Worm (Caenorhabditis elegans) whole organism, L1 larva: ENCODE data around the gene T06D4.6.

Experiments used
- C16A3.4 ChIP-seq: fragments of 150-350 bp; optimal IDR thresholded peaks from 2 replicates; lab custom pipeline; 2014; ENCODE audit warnings: missing biosample characterization, missing genetic modification characterization
- F16B12.6 ChIP-seq: fragments of 150-350 bp; optimal IDR thresholded peaks from 2 replicates; lab custom pipeline; 2014; ENCODE audit warnings: missing biosample characterization, missing genetic modification characterization
- alr-1 ChIP-seq: fragments of 200-800 bp; sonication (Bioruptor generic); optimal IDR thresholded peaks from 2 replicates; lab custom pipeline; 2018; ENCODE audit warnings: borderline replicate concordance, mild to moderate bottlenecking, missing genetic modification characterization, missing compliant biosample characterization
- ama-1 ChIP-seq: fragments of 150-350 bp; optimal IDR thresholded peaks from 2 replicates; lab custom pipeline; 2014
- ceh-63 ChIP-seq: fragments of 200-800 bp; sonication (Bioruptor generic); optimal IDR thresholded peaks from 2 replicates; lab custom pipeline; 2018; ENCODE audit warnings: mild to moderate bottlenecking, missing genetic modification characterization, missing compliant biosample characterization
- ceh-8 ChIP-seq: fragments of 200-800 bp; sonication (Bioruptor generic); optimal IDR thresholded peaks from 2 replicates; lab custom pipeline; 2018; ENCODE audit warnings: mild to moderate bottlenecking, missing genetic modification characterization, moderate library complexity, missing compliant biosample characterization
- ceh-82 ChIP-seq, 3 experiments: fragments of 150-350 bp in 1 of 3; sonication (generic microtip) in 2 of 3; optimal IDR thresholded peaks; 2 replicates each; lab custom pipeline; 2014 to 2017; ENCODE audit warnings: missing biosample characterization in 3 of 3, missing genetic modification characterization in 3 of 3
- ceh-90 ChIP-seq: sonication (generic microtip); optimal IDR thresholded peaks from 2 replicates; lab custom pipeline; 2016; ENCODE audit warnings: missing genetic modification characterization, missing compliant biosample characterization
- ces-1 ChIP-seq: fragments of 150-350 bp; optimal IDR thresholded peaks from 2 replicates; lab custom pipeline; 2014; ENCODE audit warnings: missing biosample characterization, missing genetic modification reagents, missing genetic modification characterization
- dpl-1 ChIP-seq, 3 experiments: fragments of 150-350 bp in 2 of 3; sonication (generic microtip) in 1 of 3; optimal IDR thresholded peaks; 2 replicates each; lab custom pipeline; 2014 to 2017; ENCODE audit warnings: missing biosample characterization in 3 of 3, missing genetic modification characterization in 3 of 3, missing genetic modification reagents in 3 of 3
- dsc-1 ChIP-seq: sonication (generic microtip); optimal IDR thresholded peaks from 2 replicates; lab custom pipeline; 2016; ENCODE audit warnings: mild to moderate bottlenecking, missing genetic modification characterization, missing compliant biosample characterization
- efl-1 ChIP-seq, 4 experiments: fragments of 150-350 bp; optimal IDR thresholded peaks in 3 of 4; peaks in 1 of 4; 1 replicate in 1 of 4; 2 replicates in 3 of 4; lab custom pipeline; 2014; ENCODE audit warnings: missing biosample characterization in 2 of 4, missing genetic modification characterization in 2 of 4, missing genetic modification reagents in 2 of 4
- efl-3 ChIP-seq: fragments of 200-800 bp; sonication (Bioruptor generic); optimal IDR thresholded peaks from 2 replicates; lab custom pipeline; 2018; ENCODE audit warnings: mild to moderate bottlenecking, missing genetic modification characterization, missing compliant biosample characterization
- elt-2 ChIP-seq: sonication (generic microtip); optimal IDR thresholded peaks from 2 replicates; lab custom pipeline; 2016; ENCODE audit warnings: missing genetic modification characterization, mild to moderate bottlenecking, inconsistent platforms, missing compliant biosample characterization, missing genetic modification reagents
- fkh-10 ChIP-seq: sonication (generic microtip); optimal IDR thresholded peaks from 2 replicates; lab custom pipeline; 2017; ENCODE audit warnings: missing biosample characterization, missing genetic modification reagents, missing genetic modification characterization
- fkh-4 ChIP-seq: sonication (generic microtip); optimal IDR thresholded peaks from 2 replicates; lab custom pipeline; 2016; ENCODE audit warnings: missing compliant biosample characterization, missing genetic modification characterization, borderline replicate concordance
- fkh-8 ChIP-seq: sonication (generic microtip); optimal IDR thresholded peaks from 2 replicates; lab custom pipeline; 2016; ENCODE audit warnings: mild to moderate bottlenecking, missing genetic modification characterization, missing compliant biosample characterization
- fos-1 ChIP-seq: fragments of 150-350 bp; optimal IDR thresholded peaks from 2 replicates; lab custom pipeline; 2014; ENCODE audit warnings: missing biosample characterization, missing genetic modification characterization
- grh-1 ChIP-seq: fragments of 200-800 bp; sonication (Bioruptor generic); IDR thresholded peaks from 2 replicates; pipeline ENCODE4 v1.3.6; 2022; ENCODE audit warnings: missing genetic modification reagents, missing genetic modification characterization, missing compliant biosample characterization
- hlh-4 ChIP-seq: sonication (generic microtip); optimal IDR thresholded peaks from 2 replicates; lab custom pipeline; 2016; ENCODE audit warnings: mild to moderate bottlenecking, missing genetic modification characterization, missing compliant biosample characterization
- irx-1 ChIP-seq: sonication (generic microtip); optimal IDR thresholded peaks from 2 replicates; lab custom pipeline; 2016; ENCODE audit warnings: missing genetic modification characterization, missing compliant biosample characterization
- isw-1 ChIP-seq: fragments of 200-800 bp; sonication (Bioruptor generic); IDR thresholded peaks from 2 replicates; pipeline ENCODE4 v1.3.6; 2022; ENCODE audit warnings: missing genetic modification characterization, missing compliant biosample characterization
- jun-1 ChIP-seq: fragments of 150-350 bp; optimal IDR thresholded peaks from 2 replicates; lab custom pipeline; 2014; ENCODE audit warnings: missing biosample characterization, missing genetic modification reagents, missing genetic modification characterization
- lin-13 ChIP-seq: fragments of 150-350 bp; optimal IDR thresholded peaks from 2 replicates; lab custom pipeline; 2014; ENCODE audit warnings: missing biosample characterization, missing genetic modification reagents, missing genetic modification characterization
- lin-14 ChIP-seq: fragments of 200-800 bp; sonication (Bioruptor generic); optimal IDR thresholded peaks from 2 replicates; lab custom pipeline; 2018; ENCODE audit warnings: mild to moderate bottlenecking, missing genetic modification characterization, moderate library complexity, missing compliant biosample characterization
- lin-35 ChIP-seq, 2 experiments: fragments of 150-350 bp; optimal IDR thresholded peaks; 2 replicates each; lab custom pipeline; 2014; ENCODE audit warnings: missing biosample characterization in 2 of 2, missing genetic modification characterization in 2 of 2, missing genetic modification reagents in 2 of 2
- lir-3 ChIP-seq: sonication (generic microtip); optimal IDR thresholded peaks from 2 replicates; lab custom pipeline; 2016; ENCODE audit warnings: mild to moderate bottlenecking, missing genetic modification characterization, moderate library complexity, missing compliant biosample characterization; ENCODE audit not compliant: poor library complexity
- lsy-2 ChIP-seq, 2 experiments: fragments of 150-350 bp; optimal IDR thresholded peaks; 2 replicates each; lab custom pipeline; 2014; ENCODE audit warnings: missing biosample characterization in 2 of 2, missing genetic modification characterization in 2 of 2
- mab-9 ChIP-seq: fragments of 200-800 bp; sonication (Bioruptor generic); IDR thresholded peaks from 2 replicates; pipeline ENCODE4 v1.3.6; 2022; ENCODE audit warnings: missing genetic modification reagents, missing genetic modification characterization, missing compliant biosample characterization
- mep-1 ChIP-seq: fragments of 150-350 bp; optimal IDR thresholded peaks from 2 replicates; lab custom pipeline; 2014; ENCODE audit warnings: missing biosample characterization, missing genetic modification characterization
- nhr-19 ChIP-seq: fragments of 200-800 bp; sonication (Bioruptor generic); conservative IDR thresholded peaks from 2 replicates; pipeline ENCODE4 v1.3.6; 2022; ENCODE audit warnings: missing genetic modification characterization, missing compliant biosample characterization
- nhr-237 ChIP-seq: fragments of 150-350 bp; optimal IDR thresholded peaks from 2 replicates; lab custom pipeline; 2014; ENCODE audit warnings: missing biosample characterization, missing genetic modification characterization
- nhr-28 ChIP-seq: fragments of 150-350 bp; optimal IDR thresholded peaks from 2 replicates; lab custom pipeline; 2014; ENCODE audit warnings: missing biosample characterization, missing genetic modification characterization
- nhr-47 ChIP-seq: sonication (generic microtip); optimal IDR thresholded peaks from 2 replicates; lab custom pipeline; 2016; ENCODE audit warnings: mild to moderate bottlenecking, missing genetic modification characterization, moderate library complexity, missing compliant biosample characterization
- nhr-71 ChIP-seq: sonication (generic microtip); optimal IDR thresholded peaks from 2 replicates; lab custom pipeline; 2016; ENCODE audit warnings: mild to moderate bottlenecking, missing genetic modification characterization, moderate library complexity, missing compliant biosample characterization
- nhr-85 ChIP-seq: sonication (generic microtip); peaks from one replicate; lab custom pipeline; 2016; ENCODE audit warnings: missing genetic modification characterization, inconsistent platforms, missing compliant biosample characterization
- nhr-90 ChIP-seq: sonication (generic microtip); optimal IDR thresholded peaks from 2 replicates; lab custom pipeline; 2016; ENCODE audit warnings: mild to moderate bottlenecking, missing genetic modification characterization, missing compliant biosample characterization; ENCODE audit not compliant: poor library complexity
- skn-1 ChIP-seq: fragments of 150-350 bp; optimal IDR thresholded peaks from 2 replicates; lab custom pipeline; 2014; ENCODE audit warnings: missing biosample characterization, missing genetic modification characterization
- swsn-7 ChIP-seq: sonication (generic microtip); optimal IDR thresholded peaks from 2 replicates; lab custom pipeline; 2016; ENCODE audit warnings: missing genetic modification characterization, missing compliant biosample characterization
- tbx-2 ChIP-seq: sonication (generic microtip); optimal IDR thresholded peaks from 2 replicates; lab custom pipeline; 2016; ENCODE audit warnings: missing genetic modification characterization, missing compliant biosample characterization
- unc-62 ChIP-seq: fragments of 150-350 bp; optimal IDR thresholded peaks from 2 replicates; lab custom pipeline; 2014; ENCODE audit warnings: missing biosample characterization, missing genetic modification reagents, missing genetic modification characterization
- unc-86 ChIP-seq: sonication (generic microtip); optimal IDR thresholded peaks from 2 replicates; lab custom pipeline; 2016; ENCODE audit warnings: missing genetic modification characterization, missing compliant biosample characterization
- unc-98 ChIP-seq: fragments of 200-800 bp; sonication (Bioruptor generic); IDR thresholded peaks from 2 replicates; pipeline ENCODE4 v1.3.6; 2022; ENCODE audit warnings: missing genetic modification characterization, missing compliant biosample characterization
- xbp-1 ChIP-seq: sonication (generic microtip); optimal IDR thresholded peaks from 2 replicates; lab custom pipeline; 2016; ENCODE audit warnings: missing genetic modification characterization, missing compliant biosample characterization
- zip-4 ChIP-seq: fragments of 200-800 bp; sonication (Bioruptor generic); optimal IDR thresholded peaks from 2 replicates; lab custom pipeline; 2018; ENCODE audit warnings: mild to moderate bottlenecking, missing genetic modification characterization, moderate library complexity, missing compliant biosample characterization

Gene T06D4.6

DNA sequence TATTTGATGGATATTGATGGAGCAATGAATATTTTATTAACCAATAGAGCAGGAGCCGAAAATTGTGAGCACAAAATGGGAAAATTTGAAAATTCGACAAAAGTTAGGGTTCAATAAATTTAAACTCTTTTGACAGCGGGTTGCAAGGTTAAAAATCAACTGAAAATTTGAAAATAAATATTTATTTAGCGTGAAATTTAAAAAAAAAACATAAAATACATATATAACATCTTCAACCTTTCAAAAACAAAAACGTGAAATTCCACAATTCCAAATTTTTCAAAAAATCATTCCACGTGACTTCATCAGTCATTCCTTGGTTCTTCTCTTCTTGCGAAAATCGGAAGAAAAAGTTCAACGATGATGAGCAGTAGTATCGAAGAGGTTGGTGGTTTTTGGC is 42.0 kb upstream of the T06D4.6 start, which contains the start of gene C16C8.18:
Gene C16C8.18 (plus strand): TSS at position 301 of the 400 bp plus-strand sequence.
- TF ChIP-seq fkh-4 (tag; lab: Kevin White, UChicago) (no peak), mep-1 (no peak), xbp-1 (no peak), unc-98 (GFP tag; lab: Robert Waterston, UW) (no peak), isw-1 (GFP tag; lab: Robert Waterston, UW) (no peak), efl-1 (optimal IDR thresholded peaks at IDR 0.05; lab: Kevin White, UChicago) (no peak), efl-1 (GFP tag; optimal IDR thresholded peaks at IDR 0.05 in 1 of 2; lab: Kevin White, UChicago) (no peak), fkh-10 (GFP tag; lab: Kevin White, UChicago) (no peak), ceh-82 (tag; optimal IDR thresholded peaks at IDR 0.05; lab: Kevin White, UChicago) (no peak), irx-1 (tag; lab: Kevin White, UChicago) (no peak), tbx-2 (tag; lab: Kevin White, UChicago) (no peak), dsc-1 (no peak), lin-13 (GFP tag; lab: Kevin White, UChicago) (no peak), alr-1 (tag; lab: Kevin White, UChicago) (no peak), F16B12.6 (no peak), hlh-4 (tag; lab: Kevin White, UChicago) (no peak), nhr-28 (tag; lab: Kevin White, UChicago) (no peak), fos-1 (tag; lab: Kevin White, UChicago) (no peak), ceh-63 (no peak), nhr-90 (tag; lab: Kevin White, UChicago) (no peak), mab-9 (GFP tag; lab: Robert Waterston, UW) (no peak)

DNA sequence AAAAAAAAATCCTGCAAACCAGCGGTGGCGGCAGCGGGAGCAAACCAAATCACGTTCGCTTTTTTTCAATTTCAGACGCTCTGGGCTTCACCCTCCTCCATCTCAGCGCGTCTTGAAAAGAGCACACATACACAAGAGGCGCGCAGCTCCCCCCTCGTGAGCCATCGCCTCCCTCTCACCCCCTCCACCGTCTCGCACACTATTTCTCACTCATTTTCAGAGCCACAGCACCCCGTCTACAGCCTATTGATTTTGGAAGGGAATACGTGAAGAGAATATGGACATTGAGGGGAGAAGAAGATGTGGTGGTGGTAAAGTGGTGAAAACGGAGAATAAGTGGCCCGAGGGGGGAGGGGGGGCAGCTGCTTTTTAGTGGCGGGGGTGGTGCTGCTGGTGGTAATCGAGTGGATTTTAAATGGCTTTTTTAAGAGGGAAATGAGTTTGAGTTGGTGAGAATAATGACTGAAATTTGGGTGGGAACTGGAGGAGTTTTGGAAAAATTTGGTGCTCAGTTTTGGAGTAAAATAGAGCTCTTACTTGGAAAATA is 40.8 kb upstream of the T06D4.6 start:
- TF ChIP-seq elt-2 (tag; lab: Kevin White, UChicago) = no peak
- no peak for TF ChIP-seq C16A3.4 (tag; lab: Kevin White, UChicago)
- TF ChIP-seq unc-62 (GFP tag; lab: Kevin White, UChicago) = no peak
- peak; percentile 17 for TF ChIP-seq mep-1
- no peak for TF ChIP-seq nhr-28 (tag; lab: Kevin White, UChicago)
- peak in 1 of 3 experiments; percentile 46 for TF ChIP-seq ceh-82 (tag; optimal IDR thresholded peaks at IDR 0.05; lab: Kevin White, UChicago)
- no peak for TF ChIP-seq grh-1
- no peak for TF ChIP-seq ceh-90 (tag; lab: Kevin White, UChicago)
- no peak for TF ChIP-seq lir-3 (tag; lab: Kevin White, UChicago)
- peak; percentile 62 for TF ChIP-seq fkh-8
- TF ChIP-seq nhr-71 (tag; lab: Kevin White, UChicago) = peak; percentile 16
- TF ChIP-seq alr-1 (tag; lab: Kevin White, UChicago) = no peak
- TF ChIP-seq fkh-10 (GFP tag; lab: Kevin White, UChicago) = peak; percentile 48
- peak in 1 of 3 experiments; percentile 26 for TF ChIP-seq dpl-1 (GFP tag; optimal IDR thresholded peaks at IDR 0.05; lab: Kevin White, UChicago)
- TF ChIP-seq nhr-85 (tag; lab: Kevin White, UChicago) = no peak
- TF ChIP-seq unc-86 (tag; lab: Kevin White, UChicago) = peak; percentile 32
- TF ChIP-seq jun-1 (tag; lab: Kevin White, UChicago) = no peak
- peak; percentile 49 for TF ChIP-seq ces-1 (GFP tag; lab: Kevin White, UChicago)
- no peak for TF ChIP-seq efl-3
- TF ChIP-seq unc-98 (GFP tag; lab: Robert Waterston, UW) = no peak
- TF ChIP-seq lin-35 (GFP tag; optimal IDR thresholded peaks at IDR 0.05; lab: Kevin White, UChicago) = peak in 1 of 2 experiments; percentile 9
- TF ChIP-seq zip-4 = no peak
- TF ChIP-seq swsn-7 (tag; lab: Kevin White, UChicago) = peak; percentile 25
- peak; percentile 47 for TF ChIP-seq isw-1 (GFP tag; lab: Robert Waterston, UW)
- TF ChIP-seq nhr-47 (tag; lab: Kevin White, UChicago) = peak; percentile 48
- no peak for TF ChIP-seq nhr-19 (GFP tag; lab: Robert Waterston, UW)
- TF ChIP-seq ama-1 (lab: Kevin White, UChicago) = no peak
- TF ChIP-seq nhr-237 (tag; lab: Kevin White, UChicago) = no peak
- TF ChIP-seq ceh-8 (GFP tag; lab: Kevin White, UChicago) = no peak
- peak; percentile 88 for TF ChIP-seq lin-14 (GFP tag; lab: Kevin White, UChicago)
- no peak for TF ChIP-seq skn-1 (tag; lab: Kevin White, UChicago)
- no peak for TF ChIP-seq mab-9 (GFP tag; lab: Robert Waterston, UW)
- TF ChIP-seq xbp-1 = no peak
- TF ChIP-seq efl-1 (optimal IDR thresholded peaks at IDR 0.05; lab: Kevin White, UChicago) = peak; percentile 17 to 38
- no peak for TF ChIP-seq efl-1 (GFP tag; optimal IDR thresholded peaks at IDR 0.05 in 1 of 2; lab: Kevin White, UChicago)
- peak in 1 of 2 experiments; percentile 39 for TF ChIP-seq lsy-2 (tag; optimal IDR thresholded peaks at IDR 0.05; lab: Kevin White, UChicago)
